Fruit fly (Drosophila melanogaster): ENCODE results near the gene dpr16.

Gene dpr16

DNA sequence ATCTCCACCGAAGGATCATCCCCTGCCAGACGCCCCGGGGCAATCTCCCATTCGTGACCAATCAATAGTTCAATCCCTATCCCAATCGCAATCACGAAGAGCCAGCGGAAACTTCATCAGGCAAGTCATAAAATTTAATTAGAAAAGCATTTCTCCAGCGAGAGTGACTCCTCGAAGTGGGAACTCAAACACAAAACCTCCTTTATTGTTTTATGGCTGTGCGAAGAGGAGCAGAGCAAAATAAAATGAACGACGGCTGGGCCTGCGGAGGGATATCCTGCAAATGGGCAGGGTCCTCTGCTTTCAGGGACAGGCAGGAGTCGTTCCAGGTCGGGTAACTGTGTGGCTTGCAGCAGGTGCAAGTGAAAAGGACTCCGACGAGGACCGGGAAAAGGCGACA is 25.8 kb upstream of the dpr16 start (continued):
- TF ChIP-seq lov (optimal IDR thresholded peaks at IDR 0.05) (no peak), lov (GFP tag; IDR thresholded peaks at IDR 0.05) (peak; percentile 64; the same call in 1 of the 3 replicates), CG6272 (GFP tag; IDR thresholded peaks at IDR 0.05) (no peak)

DNA sequence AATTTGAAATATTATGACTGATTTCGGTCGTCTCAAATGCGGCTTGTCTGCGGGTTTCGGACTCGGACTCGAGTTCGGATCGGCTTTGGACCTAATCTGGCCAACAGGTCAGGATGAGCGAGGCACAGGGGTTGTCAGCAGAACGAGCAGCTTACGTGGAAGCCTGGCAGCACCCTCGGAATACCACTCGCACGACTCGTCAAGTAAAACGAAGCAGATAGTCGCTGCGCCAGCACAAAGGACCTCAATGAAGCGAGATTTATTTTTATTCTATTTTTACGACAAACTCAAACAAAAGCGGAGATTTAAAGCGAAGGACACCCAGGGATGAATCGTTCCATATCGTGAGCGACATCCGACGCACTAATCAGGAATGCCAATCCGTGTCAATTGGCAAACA is 24.9 kb upstream of the dpr16 start:
- TF ChIP-seq oc (tag; optimal IDR thresholded peaks at IDR 0.05) (peak; percentile 60), gsb-n (tag; optimal IDR thresholded peaks at IDR 0.05) (peak; percentile 40), Kr (GFP tag; optimal IDR thresholded peaks at IDR 0.05) (peak; percentile 67), ro (GFP tag; IDR thresholded peaks at IDR 0.05) (no peak), cad (GFP tag; optimal IDR thresholded peaks at IDR 0.05) (peak; percentile 78), Med (GFP tag) (peak; percentile 52), nerfin-1 (tag; optimal IDR thresholded peaks at IDR 0.05) (peak; percentile 15), pros (GFP tag; optimal IDR thresholded peaks at IDR 0.05) (peak; percentile 92), Deaf1 (tag; optimal IDR thresholded peaks at IDR 0.05) (peak; percentile 64), CG4854 (GFP tag; optimal IDR thresholded peaks at IDR 0.05) (no peak), sens (GFP tag) (peak; percentile 87), Hr3 (GFP tag; optimal IDR thresholded peaks at IDR 0.05) (no peak), trem (tag; optimal IDR thresholded peaks at IDR 0.05) (peak; percentile 45), CG15011 (GFP tag; optimal IDR thresholded peaks at IDR 0.05) (no peak), CG12942 (GFP tag; optimal IDR thresholded peaks at IDR 0.05) (no peak), run (tag; optimal IDR thresholded peaks at IDR 0.05) (peak; percentile 27), Awh (GFP tag; IDR thresholded peaks at IDR 0.05) (0 out of 2 replicates have a peak, but pooled peaks have one; percentile 21)

DNA sequence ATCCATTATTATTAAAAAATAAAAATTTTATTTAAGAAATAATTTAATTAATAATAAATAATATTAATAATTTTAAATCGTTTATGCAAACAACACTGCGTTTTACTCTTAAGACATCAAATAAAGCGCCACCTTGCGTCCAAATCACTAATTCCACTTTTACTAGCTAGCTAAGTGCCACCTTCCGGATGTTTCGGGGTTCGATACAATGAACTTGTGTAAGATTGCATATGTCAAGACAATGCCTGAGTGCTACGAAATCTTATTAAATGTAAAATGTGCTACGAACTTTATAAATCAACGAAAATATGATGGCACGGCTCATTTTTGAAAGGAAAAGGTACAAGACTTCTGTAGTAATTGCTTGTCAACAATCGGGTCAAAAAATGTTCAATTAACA is 23.8 kb upstream of the dpr16 start:
- no peak for TF ChIP-seq Poxn (GFP tag; IDR thresholded peaks at IDR 0.05)
- TF ChIP-seq nerfin-2 (GFP tag; IDR thresholded peaks at IDR 0.05; ENCODE audit: partially characterized antibody): no peak
- TF ChIP-seq CG6254 (GFP tag; optimal IDR thresholded peaks at IDR 0.05): no peak
- peak; percentile 38 for TF ChIP-seq Oli (tag; optimal IDR thresholded peaks at IDR 0.05)
- TF ChIP-seq CG4282 (GFP tag; optimal IDR thresholded peaks at IDR 0.05): peak; percentile 50
- TF ChIP-seq hb (GFP tag; IDR thresholded peaks at IDR 0.05; ENCODE audit: partially characterized antibody): no peak
- peak; percentile 3 for TF ChIP-seq grn (GFP tag; optimal IDR thresholded peaks at IDR 0.05)
- TF ChIP-seq Hand (GFP tag; optimal IDR thresholded peaks at IDR 0.05): no peak
- TF ChIP-seq ac (GFP tag; optimal IDR thresholded peaks at IDR 0.05): no peak
- no peak for TF ChIP-seq YL-1 (GFP tag; optimal IDR thresholded peaks at IDR 0.05)
- peak; percentile 24 for TF ChIP-seq CG10543 (GFP tag; optimal IDR thresholded peaks at IDR 0.05)
- TF ChIP-seq CG10654 (GFP tag; optimal IDR thresholded peaks at IDR 0.05): peak; percentile 64
- no peak for TF ChIP-seq dimm (GFP tag; IDR thresholded peaks at IDR 0.05)
- no peak for TF ChIP-seq CG5953 (GFP tag; IDR thresholded peaks at IDR 0.05)
- TF ChIP-seq B-H2 (GFP tag; optimal IDR thresholded peaks at IDR 0.05): peak; percentile 78
- peak; percentile 0 for TF ChIP-seq Fer2 (tag; optimal IDR thresholded peaks at IDR 0.05)
- peak; percentile 51 for TF ChIP-seq Nf-YC (tag; optimal IDR thresholded peaks at IDR 0.05)
- TF ChIP-seq NK7.1 (GFP tag; optimal IDR thresholded peaks at IDR 0.05): peak; percentile 2
- TF ChIP-seq CG5180 (GFP tag; optimal IDR thresholded peaks at IDR 0.05): no peak
- no peak for TF ChIP-seq bbx (GFP tag; IDR thresholded peaks at IDR 0.05; ENCODE audit: partially characterized antibody)
- TF ChIP-seq Tbp (GFP tag; optimal IDR thresholded peaks at IDR 0.05): no peak
- no peak for TF ChIP-seq nau (GFP tag; optimal IDR thresholded peaks at IDR 0.05)
- TF ChIP-seq hth (optimal IDR thresholded peaks at IDR 0.05): no peak
- TF ChIP-seq CG30020 (tag; optimal IDR thresholded peaks at IDR 0.05): peak; percentile 15
- no peak for TF ChIP-seq wek (GFP tag; optimal IDR thresholded peaks at IDR 0.05)
- no peak for TF ChIP-seq wor (GFP tag; IDR thresholded peaks at IDR 0.05)
- peak; percentile 82 for TF ChIP-seq oc (tag; optimal IDR thresholded peaks at IDR 0.05)
- peak; percentile 39 for TF ChIP-seq CG4707 (GFP tag; optimal IDR thresholded peaks at IDR 0.05)
- no peak for TF ChIP-seq hkb (optimal IDR thresholded peaks at IDR 0.05)
- TF ChIP-seq hkb (GFP tag; IDR thresholded peaks at IDR 0.05): no peak
- TF ChIP-seq CG2199 (GFP tag; IDR thresholded peaks at IDR 0.05): peak; percentile 100

Measured in whole organism, embryonic.